Fruit fly (Drosophila melanogaster) whole organism, embryonic: ENCODE results near the gene prt.

Experiments used
- Abd-B ChIP-seq: fragments of 200-800 bp; sonication (Bioruptor generic); optimal IDR thresholded peaks from 2 replicates; lab custom pipeline; 2018; ENCODE audit warnings: missing biosample characterization, mild to moderate bottlenecking, missing genetic modification characterization, moderate library complexity
- Adf1 ChIP-seq: fragments of 200-800 bp; sonication (Bioruptor generic); IDR thresholded peaks from 2 replicates; pipeline ENCODE4 v1.3.6; 2022; ENCODE audit warnings: missing biosample characterization, missing genetic modification characterization
- Aef1 ChIP-seq: fragments of 200-800 bp; sonication (Bioruptor generic); IDR thresholded peaks from 3 replicates; pipeline ENCODE4 v1.3.6; 2022; ENCODE audit warnings: missing biosample characterization, missing genetic modification characterization
- C15 ChIP-seq: fragments of 200-800 bp; sonication (Bioruptor generic); IDR thresholded peaks from 3 replicates; pipeline ENCODE4 v1.3.6; 2022; ENCODE audit warnings: missing biosample characterization, missing genetic modification characterization
- CG10147 ChIP-seq: fragments of 200-800 bp; sonication (Bioruptor generic); optimal IDR thresholded peaks from 2 replicates; lab custom pipeline; 2019; ENCODE audit warnings: missing biosample characterization, mild to moderate bottlenecking, missing genetic modification characterization, moderate library complexity
- CG11093 ChIP-seq: fragments of 200-800 bp; sonication (Bioruptor generic); IDR thresholded peaks from 3 replicates; pipeline ENCODE4 v1.3.6; 2022; ENCODE audit warnings: missing biosample characterization, missing genetic modification characterization
- CG11247 ChIP-seq: fragments of 200-800 bp; sonication (Bioruptor generic); IDR thresholded peaks from 2 replicates; pipeline ENCODE4 v1.3.6; 2022; ENCODE audit warnings: missing biosample characterization, missing genetic modification characterization
- CG11504 ChIP-seq: fragments of 200-800 bp; sonication (Bioruptor generic); optimal IDR thresholded peaks from 3 replicates; lab custom pipeline; 2019; ENCODE audit warnings: missing biosample characterization, mild to moderate bottlenecking, missing genetic modification characterization, moderate library complexity
- CG11695 ChIP-seq: fragments of 200-800 bp; sonication (Bioruptor generic); IDR thresholded peaks from 3 replicates; pipeline ENCODE4 v1.3.6; 2022; ENCODE audit warnings: missing biosample characterization, missing genetic modification characterization
- CG14050 ChIP-seq: fragments of 200-800 bp; sonication (Bioruptor generic); IDR thresholded peaks from 3 replicates; pipeline ENCODE4 v1.3.6; 2022; ENCODE audit warnings: missing biosample characterization, missing genetic modification characterization
- CG15269 ChIP-seq: fragments of 200-800 bp; sonication (Bioruptor generic); optimal IDR thresholded peaks from 2 replicates; lab custom pipeline; 2018; ENCODE audit warnings: missing biosample characterization, mild to moderate bottlenecking, missing genetic modification characterization, moderate library complexity
- CG1602 ChIP-seq: fragments of 200-800 bp; sonication (Bioruptor generic); optimal IDR thresholded peaks from 3 replicates; lab custom pipeline; 2016; ENCODE audit warnings: missing biosample characterization, missing genetic modification characterization
- CG17612 ChIP-seq: fragments of 200-800 bp; sonication (Bioruptor generic); IDR thresholded peaks from 2 replicates; pipeline ENCODE4 v1.3.6; 2022; ENCODE audit warnings: missing biosample characterization, missing genetic modification characterization
- CG18476 ChIP-seq: fragments of 200-800 bp; sonication (Bioruptor generic); optimal IDR thresholded peaks from 2 replicates; lab custom pipeline; 2016; ENCODE audit warnings: missing biosample characterization, mild to moderate bottlenecking, missing genetic modification characterization
- CG18599 ChIP-seq: fragments of 200-800 bp; sonication (Bioruptor generic); optimal IDR thresholded peaks from 3 replicates; lab custom pipeline; 2017; ENCODE audit warnings: missing biosample characterization, missing genetic modification characterization, mild to moderate bottlenecking, moderate library complexity, missing genetic modification reagents
- CG18619 ChIP-seq: fragments of 200-800 bp; sonication (Bioruptor generic); optimal IDR thresholded peaks from 3 replicates; lab custom pipeline; 2017; ENCODE audit warnings: missing biosample characterization, mild to moderate bottlenecking, missing genetic modification characterization
- CG2120 ChIP-seq: fragments of 200-800 bp; sonication (Bioruptor generic); optimal IDR thresholded peaks from 3 replicates; lab custom pipeline; 2016; ENCODE audit warnings: missing biosample characterization, missing genetic modification characterization
- CG2889 ChIP-seq: fragments of 200-800 bp; sonication (Bioruptor generic); IDR thresholded peaks from 3 replicates; pipeline ENCODE4 v1.3.6; 2022; ENCODE audit warnings: missing biosample characterization, missing genetic modification characterization
- CG3163 ChIP-seq: fragments of 200-800 bp; sonication (Bioruptor generic); optimal IDR thresholded peaks from 3 replicates; lab custom pipeline; 2016; ENCODE audit warnings: missing biosample characterization, missing genetic modification characterization
- CG3281 ChIP-seq: fragments of 200-800 bp; sonication (Bioruptor generic); optimal IDR thresholded peaks from 3 replicates; lab custom pipeline; 2017; ENCODE audit warnings: missing biosample characterization, mild to moderate bottlenecking, missing genetic modification characterization
- CG4617 ChIP-seq: fragments of 200-800 bp; sonication (Bioruptor generic); optimal IDR thresholded peaks from 3 replicates; lab custom pipeline; 2016; ENCODE audit warnings: missing biosample characterization, missing genetic modification characterization, borderline replicate concordance
- CG6683 ChIP-seq: fragments of 200-800 bp; sonication (Bioruptor generic); optimal IDR thresholded peaks from 2 replicates; lab custom pipeline; 2017; ENCODE audit warnings: missing biosample characterization, mild to moderate bottlenecking, missing genetic modification characterization, missing genetic modification reagents
- CG9437 ChIP-seq: fragments of 200-800 bp; sonication (Bioruptor generic); optimal IDR thresholded peaks from 2 replicates; lab custom pipeline; 2018; ENCODE audit warnings: missing biosample characterization, mild to moderate bottlenecking, missing genetic modification characterization
- Camta ChIP-seq: fragments of 200-800 bp; sonication (Bioruptor generic); optimal IDR thresholded peaks from 2 replicates; lab custom pipeline; 2016; ENCODE audit warnings: missing biosample characterization, missing genetic modification characterization
- Fer3 ChIP-seq: fragments of 200-800 bp; sonication (Bioruptor generic); optimal IDR thresholded peaks from 2 replicates; lab custom pipeline; 2018; ENCODE audit warnings: missing biosample characterization, mild to moderate bottlenecking, missing genetic modification characterization, moderate library complexity
- H15 ChIP-seq: fragments of 200-800 bp; sonication (Bioruptor generic); IDR thresholded peaks from 3 replicates; pipeline ENCODE4 v1.3.6; 2022; ENCODE audit warnings: missing biosample characterization, missing genetic modification characterization
- Hmr ChIP-seq: fragments of 200-800 bp; sonication (Bioruptor generic); optimal IDR thresholded peaks from 3 replicates; lab custom pipeline; 2017; ENCODE audit warnings: mild to moderate bottlenecking, missing biosample characterization, missing genetic modification reagents, missing genetic modification characterization
- Lim3 ChIP-seq: fragments of 200-800 bp; sonication (Bioruptor generic); IDR thresholded peaks from 2 replicates; pipeline ENCODE4 v1.3.6; 2022; ENCODE audit warnings: missing biosample characterization, missing genetic modification characterization
- Nf-YA ChIP-seq: fragments of 200-800 bp; sonication (Bioruptor generic); IDR thresholded peaks from 2 replicates; pipeline ENCODE4 v1.3.6; 2022; ENCODE audit warnings: missing biosample characterization, missing genetic modification characterization
- Poxn ChIP-seq: fragments of 200-800 bp; sonication (Bioruptor generic); IDR thresholded peaks from 2 replicates; pipeline ENCODE4 v1.3.6; 2022; ENCODE audit warnings: missing biosample characterization, missing genetic modification characterization
- Rx ChIP-seq: fragments of 200-800 bp; sonication (Bioruptor generic); IDR thresholded peaks from 2 replicates; pipeline ENCODE4 v1.3.6; 2022; ENCODE audit warnings: missing biosample characterization, missing genetic modification characterization
- TFAM ChIP-seq: fragments of 200-800 bp; sonication (Bioruptor generic); optimal IDR thresholded peaks from 2 replicates; lab custom pipeline; 2017; ENCODE audit warnings: missing biosample characterization, missing genetic modification characterization, inconsistent platforms
- al ChIP-seq: fragments of 200-800 bp; sonication (Bioruptor generic); IDR thresholded peaks from 2 replicates; pipeline ENCODE4 v1.3.6; 2022; ENCODE audit warnings: missing biosample characterization, missing genetic modification characterization
- bab2 ChIP-seq: fragments of 200-800 bp; sonication (Bioruptor generic); optimal IDR thresholded peaks from 2 replicates; lab custom pipeline; 2016; ENCODE audit warnings: missing biosample characterization, missing genetic modification characterization
- bigmax ChIP-seq: fragments of 200-800 bp; sonication (Bioruptor generic); optimal IDR thresholded peaks from 2 replicates; lab custom pipeline; 2018; ENCODE audit warnings: missing biosample characterization, mild to moderate bottlenecking, missing genetic modification characterization
- cg ChIP-seq: fragments of 200-800 bp; sonication (Bioruptor generic); optimal IDR thresholded peaks from 3 replicates; lab custom pipeline; 2019; ENCODE audit warnings: missing biosample characterization, mild to moderate bottlenecking, missing genetic modification characterization, moderate library complexity
- gsb ChIP-seq: fragments of 200-800 bp; sonication (Bioruptor generic); IDR thresholded peaks from 2 replicates; pipeline ENCODE4 v1.3.6; 2022; ENCODE audit warnings: missing biosample characterization, missing genetic modification characterization
- her ChIP-seq: fragments of 200-800 bp; sonication (Bioruptor generic); optimal IDR thresholded peaks from 2 replicates; lab custom pipeline; 2016; ENCODE audit warnings: missing biosample characterization, missing genetic modification characterization
- jumu ChIP-seq: fragments of 200-800 bp; sonication (Bioruptor generic); optimal IDR thresholded peaks from 3 replicates; lab custom pipeline; 2016; ENCODE audit warnings: missing biosample characterization, missing genetic modification characterization
- lmd ChIP-seq: fragments of 200-800 bp; sonication (Bioruptor generic); IDR thresholded peaks from 2 replicates; pipeline ENCODE4 v1.3.6; 2022; ENCODE audit warnings: missing biosample characterization, missing genetic modification characterization
- nerfin-2 ChIP-seq: fragments of 200-800 bp; sonication (Bioruptor generic); IDR thresholded peaks from 2 replicates; pipeline ENCODE4 v1.3.6; 2022; ENCODE audit warnings: missing biosample characterization, missing genetic modification characterization; ENCODE audit not compliant: partially characterized antibody
- nmo ChIP-seq: fragments of 200-800 bp; sonication (Bioruptor generic); optimal IDR thresholded peaks from 2 replicates; lab custom pipeline; 2018; ENCODE audit warnings: missing biosample characterization, mild to moderate bottlenecking, missing genetic modification characterization, moderate library complexity
- oc ChIP-seq: fragments of 200-800 bp; sonication (Bioruptor generic); optimal IDR thresholded peaks from 2 replicates; lab custom pipeline; 2018; ENCODE audit warnings: missing biosample characterization, mild to moderate bottlenecking, missing genetic modification characterization, moderate library complexity
- ro ChIP-seq: fragments of 200-800 bp; sonication (Bioruptor generic); IDR thresholded peaks from 2 replicates; pipeline ENCODE4 v1.3.6; 2022; ENCODE audit warnings: missing biosample characterization, missing genetic modification characterization
- schlank ChIP-seq: fragments of 200-800 bp; sonication (Bioruptor generic); optimal IDR thresholded peaks from 2 replicates; lab custom pipeline; 2018; ENCODE audit warnings: missing biosample characterization, mild to moderate bottlenecking, missing genetic modification characterization
- ssp ChIP-seq: fragments of 200-800 bp; sonication (Bioruptor generic); IDR thresholded peaks from 2 replicates; pipeline ENCODE4 v1.3.6; 2022; ENCODE audit warnings: missing biosample characterization, missing genetic modification characterization
- stwl ChIP-seq: fragments of 200-800 bp; sonication (Bioruptor generic); optimal IDR thresholded peaks from 3 replicates; lab custom pipeline; 2018; ENCODE audit warnings: missing biosample characterization, mild to moderate bottlenecking, missing genetic modification characterization, moderate library complexity
- trh ChIP-seq: fragments of 200-800 bp; sonication (Bioruptor generic); optimal IDR thresholded peaks from 2 replicates; lab custom pipeline; 2016; ENCODE audit warnings: missing biosample characterization, missing genetic modification characterization
- ttk ChIP-seq: fragments of 200-800 bp; sonication (Bioruptor generic); IDR thresholded peaks from 2 replicates; pipeline ENCODE4 v2.1.2; 2022; ENCODE audit warnings: missing biosample characterization, missing genetic modification characterization
- zfh1 ChIP-seq: fragments of 200-800 bp; sonication (Bioruptor generic); IDR thresholded peaks from 3 replicates; pipeline ENCODE4 v1.3.6; 2022; ENCODE audit warnings: missing biosample characterization, missing genetic modification characterization

prt gene

dm6 chr3R:23722680-23723372 is 24.0 kb upstream of the prt start, which contains the start of gene CG10365 (continued):
- TF ChIP-seq bigmax (GFP tag; lab: Kevin White, UChicago) (no peak), Hmr (peak; percentile 94), CG2889 (GFP tag; lab: Robert Waterston, UW) (0 out of 3 replicates have a peak, but pooled peaks have one; percentile 28), CG11093 (GFP tag; lab: Robert Waterston, UW) (peak; percentile 69; the same call in 2 of the 3 replicates), H15 (peak; percentile 67), schlank (tag; lab: Kevin White, UChicago) (no peak), ssp (GFP tag; lab: Robert Waterston, UW) (peak; percentile 65), CG4617 (GFP tag; lab: Kevin White, UChicago) (peak; percentile 3), CG6683 (peak; percentile 85), CG11695 (GFP tag; lab: Robert Waterston, UW) (peak; percentile 90), Abd-B (GFP tag; lab: Kevin White, UChicago) (peak; percentile 43), C15 (GFP tag; lab: Robert Waterston, UW) (peak; percentile 62; the same call in 2 of the 3 replicates), cg (GFP tag; lab: Kevin White, UChicago) (no peak), nmo (GFP tag; lab: Kevin White, UChicago) (peak; percentile 90), oc (peak; percentile 79), CG10147 (GFP tag; lab: Kevin White, UChicago) (peak; percentile 94), CG17612 (GFP tag; lab: Robert Waterston, UW) (peak; percentile 72), Aef1 (GFP tag; lab: Robert Waterston, UW) (peak; percentile 78), gsb (0 out of 2 replicates have a peak, but pooled peaks have one; percentile 33), stwl (tag; lab: Kevin White, UChicago) (no peak), lmd (GFP tag; lab: Robert Waterston, UW) (peak; percentile 85), Nf-YA (peak; percentile 82), CG18619 (GFP tag; lab: Kevin White, UChicago) (peak; percentile 79), Fer3 (tag; lab: Kevin White, UChicago) (peak; percentile 92), CG9437 (peak; percentile 87), CG18599 (peak; percentile 95), CG3163 (GFP tag; lab: Kevin White, UChicago) (no peak), CG2120 (GFP tag; lab: Kevin White, UChicago) (peak; percentile 81), CG3281 (GFP tag; lab: Kevin White, UChicago) (peak; percentile 86), Rx (GFP tag; lab: Robert Waterston, UW) (no peak), jumu (no peak), zfh1 (GFP tag; lab: Robert Waterston, UW) (0 out of 3 replicates have a peak, but pooled peaks have one; percentile 50), ro (GFP tag; lab: Robert Waterston, UW) (no peak), Lim3 (no peak), bab2 (GFP tag; lab: Kevin White, UChicago) (peak; percentile 21), CG15269 (tag; lab: Kevin White, UChicago) (peak; percentile 95), TFAM (GFP tag; lab: Kevin White, UChicago) (peak; percentile 21), CG14050 (peak; percentile 70; the same call in 2 of the 3 replicates), CG11504 (tag; lab: Kevin White, UChicago) (peak; percentile 95), Poxn (GFP tag; lab: Robert Waterston, UW) (peak; percentile 54; the same call in 1 of the 2 replicates), trh (GFP tag; lab: Kevin White, UChicago) (peak; percentile 34), al (GFP tag; lab: Robert Waterston, UW) (peak; percentile 68), Camta (peak; percentile 17), Adf1 (GFP tag; lab: Robert Waterston, UW) (peak; percentile 50), CG18476 (peak; percentile 58), her (GFP tag; lab: Kevin White, UChicago) (no peak), CG1602 (GFP tag; lab: Kevin White, UChicago) (peak; percentile 75), ttk (GFP tag; lab: Robert Waterston, UW) (peak; percentile 79), nerfin-2 (GFP tag; lab: Robert Waterston, UW) (no peak), CG11247 (GFP tag; lab: Robert Waterston, UW) (peak; percentile 78)
